Worm (Caenorhabditis elegans) whole organism, midembryonic: ENCODE data around the gene fmo-2.
"Not testable (repeated sequence)": the region's sequence is repeated elsewhere in the genome, so short reads cannot be mapped to it uniquely, and the experiment has no call there.

ENCODE experiments used
- T22C8.4 ChIP-seq: fragments of 200-800 bp; sonication (Bioruptor generic); IDR thresholded peaks from 2 replicates; pipeline ENCODE4 v1.3.6; 2022; ENCODE audit warnings: missing genetic modification characterization, missing compliant biosample characterization
- cog-1 ChIP-seq: sonication (generic microtip); optimal IDR thresholded peaks from 2 replicates; lab custom pipeline; 2016; ENCODE audit warnings: missing genetic modification characterization, missing compliant biosample characterization
- flt-1 ChIP-seq: fragments of 200-800 bp; sonication (Bioruptor generic); IDR thresholded peaks from 2 replicates; pipeline ENCODE4 v1.3.6; 2022; ENCODE audit warnings: missing genetic modification characterization, missing compliant biosample characterization
- klf-2 ChIP-seq: fragments of 200-800 bp; sonication (Bioruptor generic); conservative IDR thresholded peaks from 2 replicates; pipeline ENCODE4 v1.3.6; 2022; ENCODE audit warnings: missing genetic modification reagents, missing genetic modification characterization, missing compliant biosample characterization
- med-1 ChIP-seq: sonication (generic microtip); optimal IDR thresholded peaks from 2 replicates; lab custom pipeline; 2017; ENCODE audit warnings: missing genetic modification characterization, mild to moderate bottlenecking, missing compliant biosample characterization, antibody characterized with exemption, missing genetic modification reagents; ENCODE audit not compliant: insufficient read depth
- ref-1 ChIP-seq: fragments of 200-800 bp; sonication (Bioruptor generic); conservative IDR thresholded peaks from 2 replicates; pipeline ENCODE4 v1.3.6; 2022; ENCODE audit warnings: missing genetic modification reagents, missing genetic modification characterization, missing compliant biosample characterization
- tab-1 ChIP-seq: fragments of 200-800 bp; sonication (Bioruptor generic); IDR thresholded peaks from 2 replicates; pipeline ENCODE4 v1.3.6; 2022; ENCODE audit warnings: missing genetic modification characterization, missing compliant biosample characterization
- ztf-23 ChIP-seq: fragments of 200-800 bp; sonication (Bioruptor generic); IDR thresholded peaks from 2 replicates; pipeline ENCODE4 v1.3.6; 2022; ENCODE audit warnings: missing genetic modification reagents, missing genetic modification characterization, missing compliant biosample characterization
- ztf-29 ChIP-seq: fragments of 200-800 bp; sonication (Bioruptor generic); IDR thresholded peaks from 2 replicates; pipeline ENCODE4 v1.3.6; 2022; ENCODE audit warnings: missing genetic modification reagents, missing genetic modification characterization, missing compliant biosample characterization

fmo-2 gene

DNA sequence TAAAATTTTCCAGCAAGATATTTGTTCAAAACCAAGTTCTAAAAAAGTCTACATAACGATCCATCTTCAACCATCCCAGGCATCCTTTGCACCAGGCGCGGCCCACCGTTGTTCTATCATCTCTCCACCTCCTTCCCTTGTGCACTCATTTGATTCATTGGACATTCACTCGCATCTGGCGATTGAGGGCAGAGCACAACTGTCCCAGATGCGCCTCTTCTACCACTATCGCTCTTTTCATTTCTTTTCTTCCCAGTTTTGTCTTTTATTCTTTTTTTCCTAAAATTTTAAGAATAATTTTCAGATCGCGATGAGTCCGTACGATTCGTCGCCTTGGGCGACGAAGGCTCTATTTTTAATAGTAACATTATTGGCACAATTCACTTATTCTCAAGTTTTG is 15.8 kb upstream of the fmo-2 start, which contains the start of gene epi-1:
epi-1 (plus strand) TSS at position 301 of the 400 bp plus-strand sequence.
- TF ChIP-seq T22C8.4 (GFP tag; lab: Robert Waterston, UW) (no peak), med-1 (GFP tag; lab: Kevin White, UChicago) (no peak), flt-1 (GFP tag; lab: Robert Waterston, UW) (no peak), tab-1 (no peak), ref-1 (GFP tag; lab: Robert Waterston, UW) (no peak), klf-2 (no peak), ztf-23 (GFP tag; lab: Robert Waterston, UW) (no peak), ztf-29 (no peak), cog-1 (tag; lab: Kevin White, UChicago) (no peak)

DNA sequence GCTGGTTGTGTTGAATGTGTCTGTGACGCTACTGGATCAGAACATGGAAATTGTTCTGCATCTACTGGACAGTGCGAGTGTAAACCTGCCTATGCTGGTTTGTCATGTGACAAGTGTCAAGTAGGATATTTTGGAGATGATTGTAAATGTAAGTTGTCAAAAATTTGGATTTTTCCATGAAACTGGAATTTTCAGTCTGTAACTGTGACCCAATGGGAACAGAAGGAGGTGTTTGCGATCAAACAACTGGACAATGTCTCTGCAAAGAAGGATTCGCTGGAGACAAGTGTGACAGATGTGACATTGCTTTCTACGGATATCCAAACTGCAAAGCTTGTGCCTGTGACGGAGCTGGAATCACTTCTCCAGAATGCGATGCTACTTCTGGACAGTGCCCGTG is 13.8 kb upstream of the fmo-2 start:
- TF ChIP-seq flt-1 (GFP tag; lab: Robert Waterston, UW) = no peak
- no peak for TF ChIP-seq ref-1 (GFP tag; lab: Robert Waterston, UW)
- TF ChIP-seq tab-1 = no peak
- TF ChIP-seq ztf-23 (GFP tag; lab: Robert Waterston, UW) = no peak
- TF ChIP-seq T22C8.4 (GFP tag; lab: Robert Waterston, UW) = no peak
- TF ChIP-seq ztf-29 = no peak
- no peak for TF ChIP-seq cog-1 (tag; lab: Kevin White, UChicago)
- TF ChIP-seq med-1 (GFP tag; lab: Kevin White, UChicago) = no peak
- no peak for TF ChIP-seq klf-2

DNA sequence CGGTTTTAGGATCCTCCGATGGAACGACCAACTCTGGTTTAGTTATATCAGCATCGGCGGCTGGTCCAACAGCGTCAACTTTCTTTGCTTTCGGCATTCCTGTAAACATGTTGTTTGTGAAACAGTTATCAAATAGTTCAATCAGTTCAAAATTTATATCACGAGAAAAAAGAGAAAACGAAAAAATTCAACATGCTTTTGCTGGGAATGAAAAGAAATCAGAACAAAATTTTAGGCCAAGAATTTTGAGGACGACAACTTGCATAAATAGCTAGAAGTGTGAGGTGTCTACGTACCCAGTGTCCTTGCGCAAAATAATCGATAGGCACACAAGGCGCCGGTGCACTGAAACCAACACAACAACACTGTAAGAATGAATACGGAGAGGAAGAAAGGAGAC is 1.9 kb upstream of the fmo-2 start, which contains the start of gene K08C7.4:
K08C7.4 (minus strand) TSS at position 101 of the 400 bp plus-strand sequence.
- TF ChIP-seq med-1 (GFP tag; lab: Kevin White, UChicago) (no peak), flt-1 (GFP tag; lab: Robert Waterston, UW) (no peak), tab-1 (no peak), ref-1 (GFP tag; lab: Robert Waterston, UW) (no peak), T22C8.4 (GFP tag; lab: Robert Waterston, UW) (no peak), cog-1 (tag; lab: Kevin White, UChicago) (no peak), klf-2 (no peak), ztf-29 (no peak)

DNA sequence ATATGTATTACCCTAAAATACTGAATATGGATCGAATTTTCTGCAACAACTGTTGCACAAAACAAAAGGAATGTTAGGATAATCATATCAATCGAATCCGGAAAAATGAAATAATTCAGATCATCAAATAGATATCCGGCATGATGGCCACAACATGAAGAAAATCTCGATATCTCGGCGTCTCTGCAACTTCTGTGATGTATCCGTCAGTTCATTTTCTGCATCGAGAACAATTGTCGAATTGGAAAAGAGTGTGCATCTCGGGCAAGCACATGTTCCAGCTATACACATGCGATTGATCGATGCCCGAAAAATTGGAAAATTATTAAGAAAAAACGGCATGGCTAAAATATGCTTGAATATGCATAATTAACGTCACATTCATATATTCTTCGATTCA is 3.4 kb downstream of the fmo-2 start, which contains the start of the genes K08C7.6 and R102.1:
K08C7.6 (minus strand) TSS at position 101 of the 400 bp plus-strand sequence.
R102.1 (plus strand) TSS at position 291 of the 400 bp plus-strand sequence.
- TF ChIP-seq cog-1 (tag; lab: Kevin White, UChicago) (no peak), med-1 (GFP tag; lab: Kevin White, UChicago) (no peak), flt-1 (GFP tag; lab: Robert Waterston, UW) (no peak), klf-2 (no peak), T22C8.4 (GFP tag; lab: Robert Waterston, UW) (no peak), ztf-23 (GFP tag; lab: Robert Waterston, UW) (no peak), ztf-29 (no peak), ref-1 (GFP tag; lab: Robert Waterston, UW) (no peak), tab-1 (no peak)

DNA sequence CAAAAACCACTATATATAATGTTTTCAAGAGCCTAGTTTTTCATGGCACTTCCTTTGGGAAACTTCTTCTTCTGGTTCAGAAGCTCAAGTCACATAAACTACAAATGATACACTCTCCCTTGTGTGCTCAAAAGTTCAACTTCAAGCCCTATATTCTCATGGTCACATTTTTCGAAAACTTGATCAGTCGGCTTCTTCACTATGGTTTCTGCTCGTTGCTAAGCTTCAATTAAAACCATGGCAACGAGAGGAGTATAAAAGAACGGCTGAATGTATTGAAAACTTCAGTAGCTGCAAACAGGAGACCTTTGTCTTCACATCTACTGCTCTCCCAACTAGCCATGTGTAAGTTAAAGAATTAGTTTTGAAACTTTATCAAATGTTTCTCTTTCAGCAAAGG is 5.0 kb downstream of the fmo-2 start, which contains the start of gene R102.2:
R102.2 (plus strand) TSS at position 301 of the 400 bp plus-strand sequence.
- not testable (repeated sequence) for TF ChIP-seq flt-1 (GFP tag; lab: Robert Waterston, UW); med-1 (GFP tag; lab: Kevin White, UChicago); ztf-29

DNA sequence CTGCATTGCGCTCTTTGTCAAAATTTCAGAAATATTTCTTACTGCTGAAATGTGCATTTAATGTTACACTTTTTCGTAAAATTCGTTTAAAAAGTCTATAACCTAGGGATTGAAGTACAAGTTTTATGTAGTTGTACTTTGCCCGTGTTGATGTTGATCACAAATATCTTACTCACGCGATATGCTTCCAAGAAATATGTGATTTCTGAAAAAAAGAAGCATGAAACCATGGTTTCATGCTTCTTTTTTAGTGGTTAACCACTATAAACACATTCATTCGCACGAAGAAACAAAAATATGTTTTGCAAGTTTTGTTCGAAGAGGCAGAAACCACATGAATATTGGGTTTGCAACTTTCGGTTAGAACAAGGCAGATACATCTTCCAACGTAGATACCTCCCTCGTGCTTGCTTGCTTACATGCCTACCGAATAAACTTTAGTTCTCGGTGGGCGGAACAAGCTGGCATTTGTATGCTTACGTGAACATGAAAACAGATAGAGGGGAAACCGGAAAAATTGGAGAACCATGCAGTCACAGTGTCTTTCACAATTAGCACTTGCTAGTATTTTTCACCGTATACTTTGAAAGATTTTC is 6.7 kb downstream of the fmo-2 start, which contains the start of gene R102.3:
R102.3 (plus strand) TSS at position 546 of the 596 bp plus-strand sequence.
- TF ChIP-seq cog-1 (tag; lab: Kevin White, UChicago) = no peak
- TF ChIP-seq ref-1 (GFP tag; lab: Robert Waterston, UW) = no peak
- TF ChIP-seq med-1 (GFP tag; lab: Kevin White, UChicago) = no peak
- TF ChIP-seq T22C8.4 (GFP tag; lab: Robert Waterston, UW) = no peak
- no peak for TF ChIP-seq klf-2
- no peak for TF ChIP-seq flt-1 (GFP tag; lab: Robert Waterston, UW)
- TF ChIP-seq ztf-29 = no peak
- no peak for TF ChIP-seq ztf-23 (GFP tag; lab: Robert Waterston, UW)
- TF ChIP-seq tab-1 = no peak

DNA sequence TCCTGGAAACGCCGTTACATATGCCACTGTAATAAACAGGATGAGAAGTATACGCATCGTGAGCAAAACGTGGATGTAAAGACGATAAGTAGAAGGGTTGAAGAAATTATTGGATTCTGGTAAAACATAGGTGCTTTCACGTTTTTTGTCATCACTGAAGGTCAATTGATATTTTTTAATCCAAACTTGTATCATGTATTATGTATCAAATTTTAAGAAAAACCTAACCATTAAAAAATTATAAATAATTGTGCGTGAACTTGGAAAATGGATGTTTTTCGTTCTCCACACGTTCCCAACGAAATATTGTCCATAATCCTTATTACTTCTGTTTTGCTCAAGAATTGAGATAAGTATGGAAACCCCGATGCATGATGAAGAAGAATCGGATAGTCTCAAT is 7.8 kb downstream of the fmo-2 start, which contains the start of gene R102.8:
R102.8 (minus strand) TSS at position 101 of the 400 bp plus-strand sequence.
- TF ChIP-seq ztf-23 (GFP tag; lab: Robert Waterston, UW) (no peak), ref-1 (GFP tag; lab: Robert Waterston, UW) (no peak), tab-1 (no peak), cog-1 (tag; lab: Kevin White, UChicago) (no peak), ztf-29 (no peak)

DNA sequence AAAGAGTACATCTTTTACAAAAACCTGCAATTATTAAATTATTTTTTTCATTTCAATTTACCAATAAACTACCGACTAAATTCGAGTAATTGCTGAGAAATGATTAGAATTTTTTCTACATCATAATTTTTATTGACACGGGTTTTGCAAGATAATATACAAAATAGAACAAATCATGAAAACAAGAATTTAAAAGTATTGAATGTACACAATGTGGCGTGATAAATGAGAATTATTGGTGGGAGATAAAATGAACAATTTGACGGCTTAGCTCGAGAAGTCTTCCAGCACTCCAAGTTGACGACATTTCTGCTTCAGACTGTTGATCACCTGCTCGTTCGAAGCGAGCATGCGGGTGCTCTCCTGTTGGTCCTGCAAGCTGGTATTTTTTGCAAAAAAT is 12.9 kb downstream of the fmo-2 start, which contains the start of gene R102.4:
R102.4 (minus strand) TSS at position 101 of the 400 bp plus-strand sequence.
- TF ChIP-seq ztf-29 = no peak
- TF ChIP-seq med-1 (GFP tag; lab: Kevin White, UChicago) = no peak
- no peak for TF ChIP-seq T22C8.4 (GFP tag; lab: Robert Waterston, UW)
- no peak for TF ChIP-seq tab-1
- no peak for TF ChIP-seq ref-1 (GFP tag; lab: Robert Waterston, UW)
- TF ChIP-seq ztf-23 (GFP tag; lab: Robert Waterston, UW) = no peak
- no peak for TF ChIP-seq flt-1 (GFP tag; lab: Robert Waterston, UW)
- no peak for TF ChIP-seq cog-1 (tag; lab: Kevin White, UChicago)
- TF ChIP-seq klf-2 = no peak

DNA sequence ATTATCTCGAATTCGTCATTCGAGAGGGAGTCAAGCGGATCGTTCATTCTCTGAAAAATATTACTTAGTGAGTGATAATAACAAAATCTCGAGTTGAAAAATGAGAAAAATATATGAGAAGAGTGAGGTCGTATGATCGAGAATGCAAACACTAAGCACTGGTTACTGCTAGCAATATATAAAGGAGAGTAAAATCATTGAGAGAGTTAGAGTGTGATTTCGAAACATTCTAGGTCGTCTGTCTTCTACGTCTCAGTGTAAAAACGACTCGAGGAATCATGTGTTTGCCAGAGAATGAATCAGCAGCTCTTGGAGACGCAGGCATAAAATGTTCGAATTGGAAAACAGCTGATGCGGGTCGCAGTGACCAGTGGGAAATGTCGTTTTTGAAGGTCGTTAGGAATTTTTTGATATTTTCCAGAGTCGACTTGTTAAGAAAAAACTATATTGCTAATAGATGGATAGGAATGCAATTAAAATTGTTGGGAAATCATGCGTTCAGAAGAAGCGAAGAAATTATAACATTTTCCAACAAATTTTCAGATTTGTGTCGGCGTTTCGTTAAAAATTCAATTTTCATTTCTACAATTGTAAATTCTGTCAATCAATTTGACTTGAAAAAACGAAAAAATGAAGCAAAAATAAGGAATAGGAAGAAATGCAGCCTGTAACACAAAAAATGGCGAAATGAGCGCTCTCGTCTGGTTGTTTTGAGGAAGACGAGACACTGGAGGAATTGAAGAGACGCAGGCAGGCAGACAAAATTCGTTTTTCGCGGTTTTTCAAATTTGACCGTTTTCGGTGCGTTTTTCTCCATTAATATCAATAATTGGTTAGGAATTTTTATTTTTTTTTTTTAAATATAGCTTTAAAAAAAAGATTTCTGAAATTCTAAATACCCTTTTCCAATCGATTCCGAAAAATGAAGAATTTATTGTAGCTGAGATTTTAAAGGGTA is 15.0 kb downstream of the fmo-2 start, which contains the start of gene allo-1:
allo-1 (minus strand) TSS at position 51 of the 958 bp plus-strand sequence.
- TF ChIP-seq tab-1 (no peak), ref-1 (GFP tag; lab: Robert Waterston, UW) (no peak), flt-1 (GFP tag; lab: Robert Waterston, UW) (no peak), med-1 (GFP tag; lab: Kevin White, UChicago) (no peak), cog-1 (tag; lab: Kevin White, UChicago) (no peak), klf-2 (no peak), T22C8.4 (GFP tag; lab: Robert Waterston, UW) (no peak), ztf-29 (no peak)
